Fruit fly (Drosophila melanogaster) whole organism, embryonic: ENCODE data around the gene PNKP.

Source experiments
- Antp ChIP-seq: fragments of 200-800 bp; sonication (Bioruptor generic); optimal IDR thresholded peaks from 3 replicates; lab custom pipeline; 2016; ENCODE audit warnings: missing biosample characterization, missing genetic modification characterization
- CG10366 ChIP-seq: fragments of 200-800 bp; sonication (Bioruptor generic); IDR thresholded peaks from 2 replicates; pipeline ENCODE4 v1.3.6; 2022; ENCODE audit warnings: missing biosample characterization, missing genetic modification characterization
- CG11093 ChIP-seq: fragments of 200-800 bp; sonication (Bioruptor generic); IDR thresholded peaks from 3 replicates; pipeline ENCODE4 v1.3.6; 2022; ENCODE audit warnings: missing biosample characterization, missing genetic modification characterization
- CG12942 ChIP-seq: fragments of 200-800 bp; sonication (Bioruptor generic); optimal IDR thresholded peaks from 3 replicates; lab custom pipeline; 2016; ENCODE audit warnings: missing biosample characterization, missing genetic modification characterization
- CG13287 ChIP-seq: fragments of 200-800 bp; sonication (Bioruptor generic); IDR thresholded peaks from 2 replicates; pipeline ENCODE4 v1.3.6; 2022; ENCODE audit warnings: missing biosample characterization, missing genetic modification characterization; ENCODE audit not compliant: partially characterized antibody
- CG13624 ChIP-seq: fragments of 200-800 bp; sonication (Bioruptor generic); optimal IDR thresholded peaks from 2 replicates; lab custom pipeline; 2016; ENCODE audit warnings: missing biosample characterization, missing genetic modification characterization
- CG15696 ChIP-seq: fragments of 200-800 bp; sonication (Bioruptor generic); optimal IDR thresholded peaks from 2 replicates; lab custom pipeline; 2019; ENCODE audit warnings: missing biosample characterization, mild to moderate bottlenecking, missing genetic modification characterization, moderate library complexity
- CG16863 ChIP-seq: fragments of 200-800 bp; sonication (Bioruptor generic); optimal IDR thresholded peaks from 3 replicates; lab custom pipeline; 2016; ENCODE audit warnings: missing biosample characterization, missing genetic modification characterization
- CG2712 ChIP-seq: fragments of 200-800 bp; optimal IDR thresholded peaks from 3 replicates; lab custom pipeline; 2019; ENCODE audit warnings: missing biosample characterization, mild to moderate bottlenecking, missing genetic modification characterization, moderate library complexity
- CG31224 ChIP-seq: fragments of 200-800 bp; sonication (Bioruptor generic); IDR thresholded peaks from 2 replicates; pipeline ENCODE4 v1.3.6; 2022; ENCODE audit warnings: missing biosample characterization, missing genetic modification characterization
- CG3407 ChIP-seq: fragments of 200-800 bp; sonication (Bioruptor generic); optimal IDR thresholded peaks from 2 replicates; lab custom pipeline; 2018; ENCODE audit warnings: missing biosample characterization, mild to moderate bottlenecking, missing genetic modification characterization
- CG3726 ChIP-seq: fragments of 200-800 bp; sonication (Bioruptor generic); IDR thresholded peaks from 3 replicates; pipeline ENCODE4, ENCODE4 v1.3.6; 2022; ENCODE audit warnings: missing biosample characterization, missing genetic modification characterization
- CG5180 ChIP-seq: fragments of 200-800 bp; sonication (Bioruptor generic); optimal IDR thresholded peaks from 3 replicates; lab custom pipeline; 2017; ENCODE audit warnings: missing biosample characterization, missing genetic modification characterization, mild to moderate bottlenecking, moderate library complexity, missing genetic modification reagents
- CG6689 ChIP-seq: fragments of 200-800 bp; sonication (Bioruptor generic); IDR thresholded peaks from 2 replicates; pipeline ENCODE4 v1.3.6; 2022; ENCODE audit warnings: missing biosample characterization, missing genetic modification characterization
- CG8388 ChIP-seq: fragments of 200-800 bp; sonication (Bioruptor generic); optimal IDR thresholded peaks from 2 replicates; lab custom pipeline; 2019; ENCODE audit warnings: missing biosample characterization, mild to moderate bottlenecking, missing genetic modification characterization, moderate library complexity
- CG8478 ChIP-seq: fragments of >200 bp; optimal IDR thresholded peaks from 2 replicates; lab custom pipeline; 2018
- CG8765 ChIP-seq: fragments of 200-800 bp; sonication (Bioruptor generic); IDR thresholded peaks from 2 replicates; pipeline ENCODE4 v1.3.6; 2022; ENCODE audit warnings: missing biosample characterization, missing genetic modification characterization
- D19A ChIP-seq: fragments of 200-800 bp; optimal IDR thresholded peaks from 3 replicates; lab custom pipeline; 2019; ENCODE audit warnings: missing biosample characterization, mild to moderate bottlenecking, missing genetic modification characterization, moderate library complexity
- Eip74EF ChIP-seq, 2 experiments: fragments of 200-800 bp in 1 of 2; fragments of >200 bp in 1 of 2; sonication (Bioruptor generic) in 1 of 2; optimal IDR thresholded peaks; 2 replicates each; lab custom pipeline; 2017 to 2019; ENCODE audit warnings: missing biosample characterization in 2 of 2, missing genetic modification characterization in 2 of 2, mild to moderate bottlenecking in 1 of 2, moderate library complexity in 1 of 2
- HHEX ChIP-seq: fragments of 200-800 bp; sonication (Bioruptor generic); optimal IDR thresholded peaks from 3 replicates; lab custom pipeline; 2017; ENCODE audit warnings: missing biosample characterization, mild to moderate bottlenecking, missing genetic modification characterization, missing genetic modification reagents
- Hand ChIP-seq: fragments of 200-800 bp; sonication (Bioruptor generic); optimal IDR thresholded peaks from 2 replicates; lab custom pipeline; 2017; ENCODE audit warnings: mild to moderate bottlenecking, missing biosample characterization, missing genetic modification reagents, missing genetic modification characterization
- Hmx ChIP-seq: fragments of 200-800 bp; sonication (Bioruptor generic); optimal IDR thresholded peaks from 2 replicates; lab custom pipeline; 2016; ENCODE audit warnings: missing biosample characterization, missing genetic modification characterization
- Hr3 ChIP-seq: fragments of 200-800 bp; sonication (Bioruptor generic); optimal IDR thresholded peaks from 3 replicates; lab custom pipeline; 2016; ENCODE audit warnings: missing biosample characterization, missing genetic modification characterization
- Jarid2 ChIP-seq: fragments of 200-800 bp; sonication (Bioruptor generic); optimal IDR thresholded peaks from 3 replicates; lab custom pipeline; 2017; ENCODE audit warnings: mild to moderate bottlenecking, missing biosample characterization, missing genetic modification reagents, missing genetic modification characterization
- Lhr ChIP-seq: fragments of 200-800 bp; sonication (Bioruptor generic); optimal IDR thresholded peaks from 3 replicates; lab custom pipeline; 2017; ENCODE audit warnings: mild to moderate bottlenecking, missing biosample characterization, missing genetic modification reagents, missing genetic modification characterization
- MESR4 ChIP-seq: fragments of 200-800 bp; sonication (Bioruptor generic); optimal IDR thresholded peaks from 2 replicates; lab custom pipeline; 2018; ENCODE audit warnings: missing biosample characterization, mild to moderate bottlenecking, missing genetic modification characterization, moderate library complexity
- Med ChIP-seq: fragments of 200-800 bp; sonication (Bioruptor generic); peaks from one replicate; lab custom pipeline; 2016; ENCODE audit warnings: missing biosample characterization, missing genetic modification characterization, mild to moderate bottlenecking, inconsistent platforms, moderate library complexity
- NC2α ChIP-seq: fragments of 200-800 bp; sonication (Bioruptor generic); optimal IDR thresholded peaks from 2 replicates; lab custom pipeline; 2016; ENCODE audit warnings: missing biosample characterization, missing genetic modification characterization
- NFAT ChIP-seq: fragments of 200-800 bp; sonication (Bioruptor generic); IDR thresholded peaks from 2 replicates; pipeline ENCODE4 v1.3.6; 2022; ENCODE audit warnings: missing biosample characterization, missing genetic modification characterization
- Nf-YA ChIP-seq: fragments of 200-800 bp; sonication (Bioruptor generic); IDR thresholded peaks from 2 replicates; pipeline ENCODE4 v1.3.6; 2022; ENCODE audit warnings: missing biosample characterization, missing genetic modification characterization
- Ptx1 ChIP-seq: fragments of 200-800 bp; sonication (Bioruptor generic); IDR thresholded peaks from 2 replicates; pipeline ENCODE4 v1.3.6; 2022; ENCODE audit warnings: missing biosample characterization, missing genetic modification characterization
- Rx ChIP-seq: fragments of 200-800 bp; sonication (Bioruptor generic); IDR thresholded peaks from 2 replicates; pipeline ENCODE4 v1.3.6; 2022; ENCODE audit warnings: missing biosample characterization, missing genetic modification characterization
- Sry-β ChIP-seq: fragments of 200-800 bp; sonication (Bioruptor generic); optimal IDR thresholded peaks from 2 replicates; lab custom pipeline; 2018; ENCODE audit warnings: missing biosample characterization, mild to moderate bottlenecking, missing genetic modification characterization, moderate library complexity
- amos ChIP-seq: fragments of 200-800 bp; sonication (Bioruptor generic); IDR thresholded peaks from 2 replicates; pipeline ENCODE4 v1.3.6; 2022; ENCODE audit warnings: missing biosample characterization, missing genetic modification characterization; ENCODE audit not compliant: partially characterized antibody
- ash1 ChIP-seq: fragments of 200-800 bp; sonication (Bioruptor generic); optimal IDR thresholded peaks from 2 replicates; lab custom pipeline; 2018; ENCODE audit warnings: missing biosample characterization, mild to moderate bottlenecking, missing genetic modification characterization
- bbx ChIP-seq: fragments of 200-800 bp; sonication (Bioruptor generic); IDR thresholded peaks from 2 replicates; pipeline ENCODE4 v1.3.6; 2022; ENCODE audit warnings: missing biosample characterization, missing genetic modification characterization; ENCODE audit not compliant: partially characterized antibody
- cg ChIP-seq: fragments of 200-800 bp; sonication (Bioruptor generic); optimal IDR thresholded peaks from 3 replicates; lab custom pipeline; 2019; ENCODE audit warnings: missing biosample characterization, mild to moderate bottlenecking, missing genetic modification characterization, moderate library complexity
- dm ChIP-seq: fragments of 200-800 bp; sonication (Bioruptor generic); optimal IDR thresholded peaks from 3 replicates; lab custom pipeline; 2016; ENCODE audit warnings: missing biosample characterization, missing genetic modification characterization
- hb ChIP-seq: fragments of 200-800 bp; sonication (Bioruptor generic); IDR thresholded peaks from 3 replicates; pipeline ENCODE4 v1.3.6; 2022; ENCODE audit warnings: missing biosample characterization, missing genetic modification characterization; ENCODE audit not compliant: partially characterized antibody
- her ChIP-seq: fragments of 200-800 bp; sonication (Bioruptor generic); optimal IDR thresholded peaks from 2 replicates; lab custom pipeline; 2016; ENCODE audit warnings: missing biosample characterization, missing genetic modification characterization
- hth ChIP-seq: fragments of >200 bp; optimal IDR thresholded peaks from 2 replicates; lab custom pipeline; 2017; ENCODE audit warnings: inconsistent platforms
- ken ChIP-seq: fragments of 200-800 bp; sonication (Bioruptor generic); IDR thresholded peaks from 3 replicates; pipeline ENCODE4 v1.3.6; 2022; ENCODE audit warnings: missing biosample characterization, missing genetic modification characterization
- lbe ChIP-seq: fragments of 200-800 bp; sonication (Bioruptor generic); optimal IDR thresholded peaks from 2 replicates; lab custom pipeline; 2016; ENCODE audit warnings: missing biosample characterization, mild to moderate bottlenecking, missing genetic modification characterization
- mirr ChIP-seq: fragments of 200-800 bp; sonication (Bioruptor generic); optimal IDR thresholded peaks from 3 replicates; lab custom pipeline; 2018; ENCODE audit warnings: missing biosample characterization, mild to moderate bottlenecking, missing genetic modification characterization
- nerfin-2 ChIP-seq: fragments of 200-800 bp; sonication (Bioruptor generic); IDR thresholded peaks from 2 replicates; pipeline ENCODE4 v1.3.6; 2022; ENCODE audit warnings: missing biosample characterization, missing genetic modification characterization; ENCODE audit not compliant: partially characterized antibody
- rib ChIP-seq: fragments of 200-800 bp; sonication (Bioruptor generic); IDR thresholded peaks from 2 replicates; pipeline ENCODE4 v1.3.6; 2022; ENCODE audit warnings: missing biosample characterization, missing genetic modification characterization
- ro ChIP-seq: fragments of 200-800 bp; sonication (Bioruptor generic); IDR thresholded peaks from 2 replicates; pipeline ENCODE4 v1.3.6; 2022; ENCODE audit warnings: missing biosample characterization, missing genetic modification characterization
- scrt ChIP-seq: fragments of 200-800 bp; sonication (Bioruptor generic); optimal IDR thresholded peaks from 2 replicates; lab custom pipeline; 2018; ENCODE audit warnings: missing biosample characterization, mild to moderate bottlenecking, missing genetic modification characterization, moderate library complexity
- sug ChIP-seq: fragments of 200-800 bp; optimal IDR thresholded peaks from 2 replicates; lab custom pipeline; 2019; ENCODE audit warnings: missing biosample characterization, mild to moderate bottlenecking, missing genetic modification characterization, moderate library complexity
- tx ChIP-seq: fragments of 200-800 bp; sonication (Bioruptor generic); optimal IDR thresholded peaks from 2 replicates; lab custom pipeline; 2016; ENCODE audit warnings: missing biosample characterization, missing genetic modification characterization
- zfh2 ChIP-seq: fragments of 200-800 bp; sonication (Bioruptor generic); optimal IDR thresholded peaks from 2 replicates; lab custom pipeline; 2016; ENCODE audit warnings: missing biosample characterization, missing genetic modification characterization

PNKP gene

DNA sequence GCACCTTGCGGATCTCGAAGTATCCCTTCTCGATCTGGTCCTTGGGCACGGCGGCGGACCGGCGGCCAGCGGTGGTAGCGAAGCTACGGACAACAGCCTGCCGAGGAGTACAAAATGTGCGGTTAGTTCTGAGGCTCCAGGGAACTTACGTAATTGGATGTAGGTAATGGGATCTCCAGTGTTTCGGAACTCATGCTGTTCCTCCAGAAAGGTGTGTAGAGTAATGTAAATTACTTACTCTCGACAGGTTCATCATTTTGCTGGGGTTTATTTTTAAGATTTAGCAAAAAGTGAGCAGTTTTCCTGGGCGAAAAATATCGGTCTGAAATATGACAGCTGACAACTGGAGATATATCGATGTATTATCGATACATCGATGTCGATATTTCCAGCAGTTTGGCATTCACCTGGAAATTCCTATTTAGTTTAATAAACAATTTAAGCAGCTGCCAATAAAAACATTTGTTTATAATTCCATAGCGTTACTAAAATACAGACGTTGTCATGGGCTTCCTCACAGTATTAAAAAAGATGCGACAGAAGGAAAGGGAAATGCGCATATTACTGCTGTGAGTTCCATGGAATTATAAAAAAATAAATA is 2.5 kb downstream of the PNKP start, which contains the start of the genes COX7A and Arl2 (continued):
- peak; percentile 96 for TF ChIP-seq amos
- TF ChIP-seq Jarid2 = no peak
- TF ChIP-seq CG5180 (GFP tag; lab: Kevin White, UChicago) = no peak
- no peak for TF ChIP-seq hth (lab: Kevin White, UChicago)
- TF ChIP-seq CG16863 (GFP tag; lab: Kevin White, UChicago) = no peak
- peak; percentile 17; the same call in 1 of the 2 replicates for TF ChIP-seq rib (GFP tag; lab: Robert Waterston, UW)
- TF ChIP-seq D19A (tag; lab: Kevin White, UChicago) = no peak
- no peak for TF ChIP-seq scrt (GFP tag; lab: Kevin White, UChicago)
- TF ChIP-seq CG8388 (GFP tag; lab: Kevin White, UChicago) = no peak
- TF ChIP-seq CG31224 (GFP tag; lab: Robert Waterston, UW) = no peak
- TF ChIP-seq CG3407 = no peak
- no peak for TF ChIP-seq Hand (GFP tag; lab: Kevin White, UChicago)
- TF ChIP-seq Med = peak; percentile 81
- TF ChIP-seq Ptx1 (GFP tag; lab: Robert Waterston, UW) = no peak
- no peak for TF ChIP-seq cg (GFP tag; lab: Kevin White, UChicago)
- TF ChIP-seq Hmx (GFP tag; lab: Kevin White, UChicago) = no peak
- no peak for TF ChIP-seq NFAT (GFP tag; lab: Robert Waterston, UW)
- TF ChIP-seq nerfin-2 = peak; percentile 89
- TF ChIP-seq hb = peak; percentile 89
- TF ChIP-seq Hr3 = no peak
- TF ChIP-seq Rx (GFP tag; lab: Robert Waterston, UW) = no peak
- no peak for TF ChIP-seq Lhr (GFP tag; lab: Kevin White, UChicago)
- TF ChIP-seq lbe = no peak
- no peak for TF ChIP-seq CG12942 (GFP tag; lab: Kevin White, UChicago)
- TF ChIP-seq HHEX (GFP tag; lab: Kevin White, UChicago) = no peak
- TF ChIP-seq ken (GFP tag; lab: Robert Waterston, UW) = no peak
- no peak for TF ChIP-seq CG10366
- TF ChIP-seq her = no peak
- no peak for TF ChIP-seq Sry-β
- TF ChIP-seq CG13287 (GFP tag; lab: Robert Waterston, UW) = peak; percentile 96
- TF ChIP-seq CG11093 (GFP tag; lab: Robert Waterston, UW) = no peak
- no peak for TF ChIP-seq CG13624
- no peak for TF ChIP-seq zfh2 (GFP tag; lab: Kevin White, UChicago)
- no peak for TF ChIP-seq Eip74EF (GFP tag; optimal IDR thresholded peaks at IDR 0.05; lab: Kevin White, UChicago)
- TF ChIP-seq dm (GFP tag; lab: Kevin White, UChicago) = peak; percentile 23
- no peak for TF ChIP-seq Antp
- TF ChIP-seq CG15696 (tag; lab: Kevin White, UChicago) = no peak
- TF ChIP-seq ash1 (GFP tag; lab: Kevin White, UChicago) = no peak
- TF ChIP-seq ro (GFP tag; lab: Robert Waterston, UW) = no peak
- peak; percentile 31 for TF ChIP-seq tx (GFP tag; lab: Kevin White, UChicago)
- TF ChIP-seq CG3726 = no peak
- no peak for TF ChIP-seq CG8478 (lab: Kevin White, UChicago)
- TF ChIP-seq Nf-YA (GFP tag; lab: Robert Waterston, UW) = no peak
- TF ChIP-seq CG6689 = no peak
- TF ChIP-seq mirr (GFP tag; lab: Kevin White, UChicago) = no peak
- TF ChIP-seq NC2α (GFP tag; lab: Kevin White, UChicago) = no peak
- TF ChIP-seq bbx = peak; percentile 97
- TF ChIP-seq MESR4 = peak; percentile 98
- TF ChIP-seq sug = peak; percentile 24
- TF ChIP-seq CG2712 (tag; lab: Kevin White, UChicago) = peak; percentile 22
- no peak for TF ChIP-seq CG8765 (GFP tag; lab: Robert Waterston, UW)
